Worm (Caenorhabditis elegans): Measurements from ENCODE around the gene grd-3.

DNA sequence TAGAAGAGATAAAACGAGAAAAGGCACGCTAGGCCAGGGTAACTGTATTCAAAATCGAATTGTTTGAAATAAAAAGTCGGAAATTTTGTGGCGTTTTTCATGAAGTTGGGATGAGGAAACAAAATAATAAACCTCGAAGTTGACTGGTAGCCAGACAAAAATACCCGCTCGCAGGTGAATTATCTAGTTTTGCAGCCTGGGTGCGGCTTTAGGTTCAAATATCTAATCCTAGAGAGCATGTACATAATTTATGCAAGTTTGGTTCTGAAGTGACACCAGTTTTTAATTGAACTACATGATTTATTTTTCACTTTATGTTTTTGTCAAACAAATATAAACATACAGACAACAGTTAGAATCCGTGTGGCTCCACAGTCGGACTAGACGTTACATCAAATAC is 42.3 kb downstream of the grd-3 start, which contains the start of gene srz-37:
- TF ChIP-seq him-1 (tag; optimal IDR thresholded peaks at IDR 0.05), result no peak
- no peak for TF ChIP-seq dao-5 (tag; optimal IDR thresholded peaks at IDR 0.05)
- TF ChIP-seq W03F9.2 (tag; optimal IDR thresholded peaks at IDR 0.05), result no peak
